Fruit fly (Drosophila melanogaster): ENCODE measurements around the gene Tpc1.
A peak's percentile ranks its signal among the peaks of the same experiment; 100 is the strongest.

Gene Tpc1

DNA sequence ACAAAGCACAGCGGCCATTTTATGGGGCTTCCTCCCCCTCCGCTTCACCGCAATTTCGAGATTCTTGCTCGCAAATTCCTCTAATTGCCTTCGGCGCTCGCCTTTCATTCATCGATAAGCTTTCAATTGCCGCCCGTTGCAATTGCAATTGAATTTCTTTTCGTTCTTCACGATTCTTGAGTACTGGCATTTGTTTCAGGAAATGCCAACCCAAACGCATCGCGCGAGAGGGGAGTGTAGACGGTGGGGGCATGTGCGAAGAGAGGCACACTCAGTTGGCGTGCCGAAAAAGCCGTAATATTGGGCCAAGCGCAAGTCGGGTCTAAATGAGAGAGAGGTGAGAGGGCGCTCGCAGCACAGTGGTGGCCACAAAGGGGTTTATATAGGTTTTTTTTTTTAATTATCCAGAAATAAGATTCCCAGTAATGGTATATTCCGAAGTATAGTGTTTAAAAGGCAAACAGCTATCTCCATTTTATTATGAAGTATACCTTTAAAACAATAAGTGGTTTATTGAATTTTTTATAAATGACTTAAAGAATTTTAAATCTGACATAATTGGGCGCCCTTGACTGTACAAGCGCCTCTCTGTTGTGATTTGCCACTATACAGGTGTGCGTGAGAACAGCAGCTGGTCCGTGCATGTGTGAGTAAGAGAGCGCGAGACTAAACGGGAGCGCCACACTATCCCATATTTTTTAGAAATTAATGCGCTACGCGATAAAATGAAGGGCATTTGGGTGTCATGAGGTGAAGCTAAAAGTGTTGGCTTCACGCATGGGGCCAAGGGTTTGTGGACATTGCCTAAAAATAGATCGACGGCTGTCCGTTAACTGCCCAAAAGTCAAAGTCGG lies 4.7 kb upstream of the Tpc1 start (continued):
- no peak for TF ChIP-seq mld (GFP tag; IDR thresholded peaks at IDR 0.05; ENCODE audit: partially characterized antibody)
- TF ChIP-seq CG11093 (GFP tag; IDR thresholded peaks at IDR 0.05): 0 out of 3 replicates have a peak, but pooled peaks have one; percentile 51
- TF ChIP-seq gt (GFP tag; IDR thresholded peaks at IDR 0.05): peak; percentile 56; the same call in 1 of the 2 replicates
- no peak for TF ChIP-seq pita (GFP tag; optimal IDR thresholded peaks at IDR 0.05)
- TF ChIP-seq nerfin-2 (GFP tag; IDR thresholded peaks at IDR 0.05; ENCODE audit: partially characterized antibody): 0 out of 2 replicates have a peak, but pooled peaks have one; percentile 28
- peak; percentile 95 for TF ChIP-seq PHDP (tag; optimal IDR thresholded peaks at IDR 0.05)
- peak; percentile 87 for TF ChIP-seq CG12104 (GFP tag; optimal IDR thresholded peaks at IDR 0.05)
- peak; percentile 9 for TF ChIP-seq CG5953 (GFP tag; IDR thresholded peaks at IDR 0.05)
- no peak for TF ChIP-seq pzg (GFP tag; optimal IDR thresholded peaks at IDR 0.05)
- TF ChIP-seq ato (GFP tag; IDR thresholded peaks at IDR 0.05; ENCODE audit: partially characterized antibody): no peak
- TF ChIP-seq onecut (GFP tag; IDR thresholded peaks at IDR 0.05): peak; percentile 85
- TF ChIP-seq Awh (GFP tag; IDR thresholded peaks at IDR 0.05): peak; percentile 73
- TF ChIP-seq CG14050 (GFP tag; IDR thresholded peaks at IDR 0.05): peak; percentile 78
- TF ChIP-seq CG15479 (GFP tag; optimal IDR thresholded peaks at IDR 0.05): no peak
- no peak for TF ChIP-seq hb (GFP tag; IDR thresholded peaks at IDR 0.05; ENCODE audit: partially characterized antibody)
- TF ChIP-seq hkb (optimal IDR thresholded peaks at IDR 0.05): no peak
- TF ChIP-seq hkb (GFP tag; IDR thresholded peaks at IDR 0.05): peak; percentile 91
- TF ChIP-seq CG34422 (GFP tag; IDR thresholded peaks at IDR 0.05): peak; percentile 80
- peak; percentile 89 for TF ChIP-seq B-H2 (GFP tag; optimal IDR thresholded peaks at IDR 0.05)
- peak; percentile 69 for TF ChIP-seq CG10462 (GFP tag; optimal IDR thresholded peaks at IDR 0.05)
- peak; percentile 87 for TF ChIP-seq CG6689 (GFP tag; IDR thresholded peaks at IDR 0.05)
- TF ChIP-seq dati (GFP tag; IDR thresholded peaks at IDR 0.05): peak; percentile 40; the same call in 1 of the 2 replicates
- TF ChIP-seq CG8281 (tag; optimal IDR thresholded peaks at IDR 0.05): peak; percentile 69
- no peak for TF ChIP-seq cad (GFP tag; optimal IDR thresholded peaks at IDR 0.05)
- peak; percentile 12 for TF ChIP-seq Neu2 (GFP tag; optimal IDR thresholded peaks at IDR 0.05; ENCODE audit: borderline replicate concordance)
- TF ChIP-seq CG18599 (GFP tag; optimal IDR thresholded peaks at IDR 0.05): peak; percentile 97
- TF ChIP-seq CG16815 (GFP tag; optimal IDR thresholded peaks at IDR 0.05): peak; percentile 85
- TF ChIP-seq Tbp (GFP tag; optimal IDR thresholded peaks at IDR 0.05): no peak
- peak; percentile 78 for TF ChIP-seq dmrt11E (tag; optimal IDR thresholded peaks at IDR 0.05)
- TF ChIP-seq ci (GFP tag; IDR thresholded peaks at IDR 0.05): peak; percentile 90
- peak; percentile 85 for TF ChIP-seq CG10366 (GFP tag; IDR thresholded peaks at IDR 0.05)
- peak; percentile 76; the same call in 3 of the 4 replicates for TF ChIP-seq chinmo (GFP tag; IDR thresholded peaks at IDR 0.05; ENCODE audit: partially characterized antibody)
- peak; percentile 91 for TF ChIP-seq CG6813 (GFP tag; optimal IDR thresholded peaks at IDR 0.05)
- peak; percentile 89 for TF ChIP-seq kah (GFP tag; optimal IDR thresholded peaks at IDR 0.05)
- peak; percentile 67 for TF ChIP-seq Jarid2 (GFP tag; optimal IDR thresholded peaks at IDR 0.05)
- no peak for TF ChIP-seq CG6791 (GFP tag; IDR thresholded peaks at IDR 0.05; ENCODE audit: partially characterized antibody)
- TF ChIP-seq CkIIα-i1 (GFP tag; IDR thresholded peaks at IDR 0.05): no peak
- TF ChIP-seq Dip2 (GFP tag; IDR thresholded peaks at IDR 0.05): no peak
- peak; percentile 97 for TF ChIP-seq Med (GFP tag)
- peak; percentile 30; the same call in 1 of the 2 replicates for TF ChIP-seq CG17612 (GFP tag; IDR thresholded peaks at IDR 0.05)
- peak; percentile 73 for TF ChIP-seq NFAT (GFP tag; IDR thresholded peaks at IDR 0.05)
- TF ChIP-seq scrt (GFP tag; optimal IDR thresholded peaks at IDR 0.05): peak; percentile 87
- TF ChIP-seq Gsc (GFP tag; IDR thresholded peaks at IDR 0.05): peak; percentile 51; the same call in 1 of the 2 replicates
- peak; percentile 80 for TF ChIP-seq Nf-YC (tag; optimal IDR thresholded peaks at IDR 0.05)
- peak; percentile 69 for TF ChIP-seq tup (GFP tag; optimal IDR thresholded peaks at IDR 0.05)
- TF ChIP-seq CG10274 (GFP tag; optimal IDR thresholded peaks at IDR 0.05): peak; percentile 99
- TF ChIP-seq CG15011 (GFP tag; optimal IDR thresholded peaks at IDR 0.05): peak; percentile 85
- TF ChIP-seq twi (tag; optimal IDR thresholded peaks at IDR 0.05): peak; percentile 56
